Fruit fly (Drosophila melanogaster) whole organism, embryonic: ENCODE measurements around the gene Gr93d.

Experiments
- CG10431 ChIP-seq: fragments of 200-800 bp; sonication (Bioruptor generic); optimal IDR thresholded peaks from 3 replicates; lab custom pipeline; 2018; ENCODE audit warnings: missing biosample characterization, mild to moderate bottlenecking, missing genetic modification characterization
- CG10959 ChIP-seq: fragments of 200-800 bp; sonication (Bioruptor generic); IDR thresholded peaks from 2 replicates; pipeline ENCODE4 v1.3.6; 2022; ENCODE audit warnings: missing biosample characterization, missing genetic modification characterization
- CG11085 ChIP-seq: fragments of 200-800 bp; sonication (Bioruptor generic); IDR thresholded peaks from 2 replicates; pipeline ENCODE4 v1.3.6; 2022; ENCODE audit warnings: missing biosample characterization, missing genetic modification characterization
- CG12104 ChIP-seq: fragments of 200-800 bp; sonication (Bioruptor generic); optimal IDR thresholded peaks from 3 replicates; lab custom pipeline; 2016; ENCODE audit warnings: missing biosample characterization, missing genetic modification characterization
- CG12299 ChIP-seq: fragments of 200-800 bp; sonication (Bioruptor generic); optimal IDR thresholded peaks from 2 replicates; lab custom pipeline; 2018; ENCODE audit warnings: missing biosample characterization, mild to moderate bottlenecking, missing genetic modification characterization
- CG13123 ChIP-seq: fragments of 200-800 bp; sonication (Bioruptor generic); optimal IDR thresholded peaks from 2 replicates; lab custom pipeline; 2016; ENCODE audit warnings: missing biosample characterization, missing genetic modification characterization
- CG13775 ChIP-seq: fragments of 200-800 bp; sonication (Bioruptor generic); optimal IDR thresholded peaks from 3 replicates; lab custom pipeline; 2017; ENCODE audit warnings: missing biosample characterization, mild to moderate bottlenecking, missing genetic modification characterization
- CG14667 ChIP-seq: fragments of 200-800 bp; sonication (Bioruptor generic); IDR thresholded peaks from 2 replicates; pipeline ENCODE4 v1.3.6; 2022; ENCODE audit warnings: missing biosample characterization, missing genetic modification characterization
- CG16815 ChIP-seq: fragments of 200-800 bp; sonication (Bioruptor generic); optimal IDR thresholded peaks from 3 replicates; lab custom pipeline; 2017; ENCODE audit warnings: missing biosample characterization, mild to moderate bottlenecking, missing genetic modification characterization
- CG17829 ChIP-seq: fragments of 200-800 bp; optimal IDR thresholded peaks from 2 replicates; lab custom pipeline; 2019; ENCODE audit warnings: missing biosample characterization, mild to moderate bottlenecking, missing genetic modification characterization, moderate library complexity
- CG2889 ChIP-seq: fragments of 200-800 bp; sonication (Bioruptor generic); IDR thresholded peaks from 3 replicates; pipeline ENCODE4 v1.3.6; 2022; ENCODE audit warnings: missing biosample characterization, missing genetic modification characterization
- CG5180 ChIP-seq: fragments of 200-800 bp; sonication (Bioruptor generic); optimal IDR thresholded peaks from 3 replicates; lab custom pipeline; 2017; ENCODE audit warnings: missing biosample characterization, missing genetic modification characterization, mild to moderate bottlenecking, moderate library complexity, missing genetic modification reagents
- CG6254 ChIP-seq: fragments of 200-800 bp; sonication (Bioruptor generic); optimal IDR thresholded peaks from 3 replicates; lab custom pipeline; 2017; ENCODE audit warnings: mild to moderate bottlenecking, missing biosample characterization, missing genetic modification reagents, missing genetic modification characterization
- CG6272 ChIP-seq: fragments of 200-800 bp; sonication (Bioruptor generic); IDR thresholded peaks from 2 replicates; pipeline ENCODE4 v1.3.6; 2022; ENCODE audit warnings: missing biosample characterization, missing genetic modification characterization
- CG7357 ChIP-seq: fragments of 200-800 bp; sonication (Bioruptor generic); IDR thresholded peaks from 3 replicates; pipeline ENCODE4 v1.3.6; 2022; ENCODE audit warnings: missing biosample characterization, missing genetic modification characterization
- CG7745 ChIP-seq: fragments of 200-800 bp; sonication (Bioruptor generic); optimal IDR thresholded peaks from 2 replicates; lab custom pipeline; 2018; ENCODE audit warnings: missing biosample characterization, mild to moderate bottlenecking, missing genetic modification characterization, moderate library complexity
- CG8290 ChIP-seq, 3 experiments: fragments of 200-800 bp; sonication (Bioruptor generic); optimal IDR thresholded peaks; 2 replicates each; lab custom pipeline; 2016 to 2019; ENCODE audit warnings: missing biosample characterization in 3 of 3, missing genetic modification characterization in 3 of 3, mild to moderate bottlenecking in 2 of 3, moderate library complexity in 1 of 3
- CG9876 ChIP-seq: fragments of 200-800 bp; sonication (Bioruptor generic); optimal IDR thresholded peaks from 2 replicates; lab custom pipeline; 2016; ENCODE audit warnings: missing biosample characterization, missing genetic modification characterization
- D19B ChIP-seq: fragments of 200-800 bp; sonication (Bioruptor generic); optimal IDR thresholded peaks from 2 replicates; lab custom pipeline; 2017; ENCODE audit warnings: missing biosample characterization, mild to moderate bottlenecking, missing genetic modification characterization
- Deaf1 ChIP-seq: fragments of 200-800 bp; optimal IDR thresholded peaks from 3 replicates; lab custom pipeline; 2019; ENCODE audit warnings: missing biosample characterization, mild to moderate bottlenecking, missing genetic modification characterization, moderate library complexity
- E2f1 ChIP-seq: fragments of 200-800 bp; sonication (Bioruptor generic); IDR thresholded peaks from 2 replicates; pipeline ENCODE4 v1.3.6; 2022; ENCODE audit warnings: missing biosample characterization, missing genetic modification characterization
- Ets97D ChIP-seq: fragments of 200-800 bp; sonication (Bioruptor generic); optimal IDR thresholded peaks from 3 replicates; lab custom pipeline; 2016; ENCODE audit warnings: missing biosample characterization, missing genetic modification characterization
- Hmx ChIP-seq: fragments of 200-800 bp; sonication (Bioruptor generic); optimal IDR thresholded peaks from 2 replicates; lab custom pipeline; 2016; ENCODE audit warnings: missing biosample characterization, missing genetic modification characterization
- Lhr ChIP-seq: fragments of 200-800 bp; sonication (Bioruptor generic); optimal IDR thresholded peaks from 3 replicates; lab custom pipeline; 2017; ENCODE audit warnings: mild to moderate bottlenecking, missing biosample characterization, missing genetic modification reagents, missing genetic modification characterization
- MESR4 ChIP-seq: fragments of 200-800 bp; sonication (Bioruptor generic); optimal IDR thresholded peaks from 2 replicates; lab custom pipeline; 2018; ENCODE audit warnings: missing biosample characterization, mild to moderate bottlenecking, missing genetic modification characterization, moderate library complexity
- Meics ChIP-seq: fragments of 200-800 bp; sonication (Bioruptor generic); optimal IDR thresholded peaks from 2 replicates; lab custom pipeline; 2017; ENCODE audit warnings: missing biosample characterization, mild to moderate bottlenecking, missing genetic modification characterization
- NC2β ChIP-seq: fragments of 200-800 bp; sonication (Bioruptor generic); optimal IDR thresholded peaks from 2 replicates; lab custom pipeline; 2016; ENCODE audit warnings: missing biosample characterization, missing genetic modification characterization
- NFAT ChIP-seq: fragments of 200-800 bp; sonication (Bioruptor generic); IDR thresholded peaks from 2 replicates; pipeline ENCODE4 v1.3.6; 2022; ENCODE audit warnings: missing biosample characterization, missing genetic modification characterization
- NfI ChIP-seq: fragments of 200-800 bp; sonication (Bioruptor generic); optimal IDR thresholded peaks from 3 replicates; lab custom pipeline; 2018; ENCODE audit warnings: missing biosample characterization, mild to moderate bottlenecking, missing genetic modification characterization, moderate library complexity
- Oaz ChIP-seq: fragments of 200-800 bp; sonication (Bioruptor generic); IDR thresholded peaks from 2 replicates; pipeline ENCODE4 v1.3.6; 2022; ENCODE audit warnings: missing biosample characterization, missing genetic modification characterization
- Oli ChIP-seq: fragments of 200-800 bp; sonication (Bioruptor generic); optimal IDR thresholded peaks from 2 replicates; lab custom pipeline; 2018; ENCODE audit warnings: missing biosample characterization, mild to moderate bottlenecking, missing genetic modification characterization, moderate library complexity
- Poxn ChIP-seq: fragments of 200-800 bp; sonication (Bioruptor generic); IDR thresholded peaks from 2 replicates; pipeline ENCODE4 v1.3.6; 2022; ENCODE audit warnings: missing biosample characterization, missing genetic modification characterization
- Spps ChIP-seq: fragments of 200-800 bp; sonication (Bioruptor generic); optimal IDR thresholded peaks from 2 replicates; lab custom pipeline; 2018; ENCODE audit warnings: missing biosample characterization, mild to moderate bottlenecking, missing genetic modification characterization
- Sry-β ChIP-seq: fragments of 200-800 bp; sonication (Bioruptor generic); optimal IDR thresholded peaks from 2 replicates; lab custom pipeline; 2018; ENCODE audit warnings: missing biosample characterization, mild to moderate bottlenecking, missing genetic modification characterization, moderate library complexity
- Stat92E ChIP-seq, 3 experiments: fragments of >200 bp in 2 of 3; fragments of 200-800 bp in 1 of 3; sonication (Bioruptor generic) in 1 of 3; optimal IDR thresholded peaks; 2 replicates each; lab custom pipeline; 2017 to 2019; ENCODE audit warnings: missing biosample characterization in 3 of 3, missing genetic modification characterization in 3 of 3, mild to moderate bottlenecking in 1 of 3, moderate library complexity in 1 of 3
- ase ChIP-seq: fragments of 200-800 bp; sonication (Bioruptor generic); IDR thresholded peaks from 3 replicates; pipeline ENCODE4 v1.3.6; 2022; ENCODE audit warnings: missing biosample characterization, missing genetic modification characterization
- ato ChIP-seq: fragments of 200-800 bp; sonication (Bioruptor generic); IDR thresholded peaks from 2 replicates; pipeline ENCODE4 v1.3.6; 2022; ENCODE audit warnings: missing biosample characterization, missing genetic modification characterization; ENCODE audit not compliant: partially characterized antibody
- bigmax ChIP-seq: fragments of 200-800 bp; sonication (Bioruptor generic); optimal IDR thresholded peaks from 2 replicates; lab custom pipeline; 2018; ENCODE audit warnings: missing biosample characterization, mild to moderate bottlenecking, missing genetic modification characterization
- crol ChIP-seq: fragments of 200-800 bp; sonication (Bioruptor generic); IDR thresholded peaks from 2 replicates; pipeline ENCODE4 v1.3.6; 2022; ENCODE audit warnings: missing biosample characterization, missing genetic modification characterization
- dati ChIP-seq: fragments of 200-800 bp; sonication (Bioruptor generic); IDR thresholded peaks from 2 replicates; pipeline ENCODE4 v1.3.6; 2022; ENCODE audit warnings: missing biosample characterization, missing genetic modification characterization
- dimm ChIP-seq: fragments of 200-800 bp; sonication (Bioruptor generic); IDR thresholded peaks from 2 replicates; pipeline ENCODE4 v1.3.6; 2022; ENCODE audit warnings: missing biosample characterization, missing genetic modification characterization
- gro ChIP-seq: fragments of 200-800 bp; sonication (Bioruptor generic); optimal IDR thresholded peaks from 2 replicates; lab custom pipeline; 2016; ENCODE audit warnings: missing biosample characterization, missing genetic modification characterization
- mld ChIP-seq: fragments of 200-800 bp; sonication (Bioruptor generic); IDR thresholded peaks from 3 replicates; pipeline ENCODE4 v1.3.6; 2022; ENCODE audit warnings: missing biosample characterization, missing genetic modification characterization; ENCODE audit not compliant: partially characterized antibody
- nau ChIP-seq: fragments of 200-800 bp; sonication (Bioruptor generic); optimal IDR thresholded peaks from 3 replicates; lab custom pipeline; 2017; ENCODE audit warnings: missing biosample characterization, mild to moderate bottlenecking, missing genetic modification characterization, missing genetic modification reagents
- org-1 ChIP-seq: fragments of 200-800 bp; sonication (Bioruptor generic); optimal IDR thresholded peaks from 2 replicates; lab custom pipeline; 2017; ENCODE audit warnings: missing biosample characterization, missing genetic modification characterization
- sqz ChIP-seq: fragments of 200-800 bp; sonication (Bioruptor generic); optimal IDR thresholded peaks from 3 replicates; lab custom pipeline; 2018; ENCODE audit warnings: missing biosample characterization, mild to moderate bottlenecking, missing genetic modification characterization
- sug ChIP-seq: fragments of 200-800 bp; optimal IDR thresholded peaks from 2 replicates; lab custom pipeline; 2019; ENCODE audit warnings: missing biosample characterization, mild to moderate bottlenecking, missing genetic modification characterization, moderate library complexity
- tin ChIP-seq: fragments of 200-800 bp; sonication (Bioruptor generic); optimal IDR thresholded peaks from 3 replicates; lab custom pipeline; 2016; ENCODE audit warnings: missing biosample characterization, missing genetic modification characterization
- twi ChIP-seq: fragments of 200-800 bp; optimal IDR thresholded peaks from 2 replicates; lab custom pipeline; 2019; ENCODE audit warnings: missing biosample characterization, mild to moderate bottlenecking, missing genetic modification characterization, moderate library complexity

Gr93d gene

DNA sequence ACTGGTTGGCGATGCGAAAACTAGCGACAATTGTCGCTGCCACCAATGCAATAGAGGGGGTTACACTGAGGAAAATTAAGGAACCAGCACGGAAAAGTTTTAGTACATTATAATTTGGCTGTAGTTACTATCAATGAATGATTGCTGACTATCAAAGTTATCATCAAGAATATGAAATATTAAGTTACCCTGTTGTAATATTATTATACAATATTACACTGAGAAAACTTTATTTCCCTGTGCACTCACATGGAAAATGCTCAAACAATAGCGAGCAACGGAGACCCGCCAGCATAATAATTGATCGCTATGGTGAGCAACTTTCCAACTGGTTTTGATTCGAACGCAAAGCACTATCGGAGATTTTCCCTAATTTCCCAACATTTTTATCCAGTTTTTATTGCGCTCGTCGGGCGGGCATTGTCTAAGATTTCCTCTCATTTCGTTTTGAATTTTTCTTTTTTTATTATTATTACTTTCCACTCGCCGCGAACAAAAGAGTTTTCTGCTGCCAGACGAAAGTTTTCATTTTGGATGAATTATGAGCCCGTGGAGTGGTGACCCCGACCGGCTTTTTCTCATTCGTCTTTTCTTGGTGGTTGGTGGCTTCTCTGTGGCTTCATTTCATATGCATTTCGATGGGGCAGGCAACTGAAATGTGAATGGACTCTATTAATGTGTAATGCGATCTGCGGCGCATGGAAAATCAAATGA lies 15.8 kb upstream of the Gr93d start (continued):
- TF ChIP-seq CG8290 (GFP tag; optimal IDR thresholded peaks at IDR 0.05; lab: Kevin White, UChicago): peak; percentile 68
- peak; percentile 15 to 39 for TF ChIP-seq CG8290 (tag; optimal IDR thresholded peaks at IDR 0.05; lab: Kevin White, UChicago)
- peak; percentile 59 for TF ChIP-seq twi
- TF ChIP-seq Deaf1: peak; percentile 15
- TF ChIP-seq CG10431 (GFP tag; lab: Kevin White, UChicago): peak; percentile 88
- peak; percentile 59; the same call in 1 of the 2 replicates for TF ChIP-seq dati (GFP tag; lab: Robert Waterston, UW)
- no peak for TF ChIP-seq sug (tag; lab: Kevin White, UChicago)
- no peak for TF ChIP-seq Ets97D
- no peak for TF ChIP-seq CG2889 (GFP tag; lab: Robert Waterston, UW)
- peak; percentile 60 for TF ChIP-seq CG5180 (GFP tag; lab: Kevin White, UChicago)
- no peak for TF ChIP-seq D19B
- peak; percentile 56 for TF ChIP-seq Spps
- TF ChIP-seq CG11085 (GFP tag; lab: Robert Waterston, UW): no peak
- TF ChIP-seq CG10959 (GFP tag; lab: Robert Waterston, UW): peak; percentile 54
- TF ChIP-seq bigmax (GFP tag; lab: Kevin White, UChicago): no peak
- TF ChIP-seq gro (GFP tag; lab: Kevin White, UChicago): no peak
- TF ChIP-seq Meics: peak; percentile 4
- TF ChIP-seq sqz (GFP tag; lab: Kevin White, UChicago): peak; percentile 49
- TF ChIP-seq Oli (tag; lab: Kevin White, UChicago): peak; percentile 88
- TF ChIP-seq dimm (GFP tag; lab: Robert Waterston, UW): peak; percentile 74
- TF ChIP-seq Hmx: no peak
- TF ChIP-seq crol (GFP tag; lab: Robert Waterston, UW): no peak
- peak; percentile 93 for TF ChIP-seq CG17829 (tag; lab: Kevin White, UChicago)
- TF ChIP-seq CG16815: peak; percentile 36
- TF ChIP-seq Stat92E (GFP tag; optimal IDR thresholded peaks at IDR 0.05; lab: Kevin White, UChicago): peak in 1 of 3 experiments; percentile 0
- TF ChIP-seq org-1 (GFP tag; lab: Kevin White, UChicago): peak; percentile 87
- no peak for TF ChIP-seq mld (GFP tag; lab: Robert Waterston, UW)
- peak; percentile 56 for TF ChIP-seq nau
- TF ChIP-seq ato (GFP tag; lab: Robert Waterston, UW): no peak
- TF ChIP-seq Oaz (GFP tag; lab: Robert Waterston, UW): no peak
- TF ChIP-seq CG13775 (GFP tag; lab: Kevin White, UChicago): peak; percentile 52
- no peak for TF ChIP-seq MESR4
- peak; percentile 52 for TF ChIP-seq NfI (GFP tag; lab: Kevin White, UChicago)
- peak; percentile 25 for TF ChIP-seq Sry-β
- no peak for TF ChIP-seq CG14667 (GFP tag; lab: Robert Waterston, UW)
- peak; percentile 54 for TF ChIP-seq E2f1 (GFP tag; lab: Robert Waterston, UW)
- peak; percentile 63 for TF ChIP-seq CG6254 (GFP tag; lab: Kevin White, UChicago)
- peak; percentile 68; the same call in 1 of the 3 replicates for TF ChIP-seq CG7357 (GFP tag; lab: Robert Waterston, UW)
- TF ChIP-seq Poxn (GFP tag; lab: Robert Waterston, UW): no peak
- peak; percentile 73 for TF ChIP-seq Lhr (GFP tag; lab: Kevin White, UChicago)
- no peak for TF ChIP-seq CG9876 (GFP tag; lab: Kevin White, UChicago)
- TF ChIP-seq tin: peak; percentile 59
- peak; percentile 61 for TF ChIP-seq CG13123
- TF ChIP-seq CG7745: no peak
- TF ChIP-seq ase (GFP tag; lab: Robert Waterston, UW): peak; percentile 50; the same call in 1 of the 3 replicates
- peak; percentile 17; the same call in 1 of the 2 replicates for TF ChIP-seq CG6272 (GFP tag; lab: Robert Waterston, UW)
- TF ChIP-seq CG12299 (tag; lab: Kevin White, UChicago): peak; percentile 85
- no peak for TF ChIP-seq NFAT
- peak; percentile 52 for TF ChIP-seq NC2β
- no peak for TF ChIP-seq CG12104 (GFP tag; lab: Kevin White, UChicago)
